Fruit fly (Drosophila melanogaster) whole organism, pupa: ENCODE results near the gene Rh4.

Source experiments
- CG12605 ChIP-seq: fragments of 200-800 bp; sonication (Bioruptor generic); IDR thresholded peaks from 2 replicates; pipeline ENCODE4 v1.3.6; 2022; ENCODE audit warnings: missing biosample characterization, missing genetic modification characterization
- CG17806 ChIP-seq: fragments of 200-800 bp; sonication (Bioruptor generic); optimal IDR thresholded peaks from 2 replicates; lab custom pipeline; 2018; ENCODE audit warnings: missing biosample characterization, mild to moderate bottlenecking, missing genetic modification characterization, moderate library complexity
- CG32121 ChIP-seq: fragments of 200-800 bp; sonication (Bioruptor generic); IDR thresholded peaks from 2 replicates; pipeline ENCODE4 v1.3.6; 2022; ENCODE audit warnings: missing biosample characterization, missing genetic modification characterization
- CG34367 ChIP-seq: fragments of 200-800 bp; sonication (Bioruptor generic); optimal IDR thresholded peaks from 2 replicates; lab custom pipeline; 2018; ENCODE audit warnings: missing biosample characterization, mild to moderate bottlenecking, missing genetic modification characterization
- CG8159 ChIP-seq: fragments of 200-800 bp; sonication (Bioruptor generic); optimal IDR thresholded peaks from 3 replicates; lab custom pipeline; 2018; ENCODE audit warnings: missing biosample characterization, mild to moderate bottlenecking, missing genetic modification characterization, moderate library complexity
- CG8301 ChIP-seq: fragments of 200-800 bp; sonication (Bioruptor generic); optimal IDR thresholded peaks from 2 replicates; lab custom pipeline; 2018; ENCODE audit warnings: missing biosample characterization, mild to moderate bottlenecking, missing genetic modification characterization
- CG9948 ChIP-seq: fragments of 200-800 bp; sonication (Bioruptor generic); optimal IDR thresholded peaks from 2 replicates; lab custom pipeline; 2018; ENCODE audit warnings: missing biosample characterization, mild to moderate bottlenecking, missing genetic modification characterization, moderate library complexity
- Pif1B ChIP-seq: fragments of 200-800 bp; sonication (Bioruptor generic); optimal IDR thresholded peaks from 3 replicates; lab custom pipeline; 2016; ENCODE audit warnings: missing biosample characterization, missing genetic modification characterization
- Snoo ChIP-seq: fragments of 200-800 bp; sonication (Bioruptor generic); optimal IDR thresholded peaks from 3 replicates; lab custom pipeline; 2017; ENCODE audit warnings: missing biosample characterization, mild to moderate bottlenecking, missing genetic modification characterization, inconsistent platforms

DNA sequence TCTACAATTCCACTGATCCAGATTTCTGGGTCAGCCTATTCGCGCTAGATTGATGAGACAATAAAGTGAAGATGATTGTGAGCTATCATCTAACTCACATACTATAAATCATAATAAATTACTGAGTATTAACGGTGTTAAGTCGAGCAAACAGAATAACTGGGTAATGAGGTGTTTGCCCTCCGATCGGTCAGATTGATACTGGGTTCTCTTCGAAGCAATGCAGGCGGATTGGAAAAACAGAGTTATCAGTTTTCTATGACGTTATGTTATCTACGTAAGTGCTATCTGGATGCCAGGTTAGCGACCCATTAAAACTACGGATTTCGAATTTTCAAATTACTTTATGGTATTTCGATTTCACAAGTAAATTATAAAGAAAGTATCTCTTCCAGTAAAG, 29.6 kb upstream of the Rh4 start:
- no peak for TF ChIP-seq CG32121 (GFP tag; lab: Robert Waterston, UW)
- no peak for TF ChIP-seq CG17806 (tag; lab: Kevin White, UChicago)
- no peak for TF ChIP-seq CG8159 (tag; lab: Kevin White, UChicago)
- no peak for TF ChIP-seq CG12605 (GFP tag; lab: Robert Waterston, UW)
- TF ChIP-seq Pif1B (GFP tag; lab: Kevin White, UChicago), result no peak
- TF ChIP-seq CG8301, result no peak
- no peak for TF ChIP-seq CG34367 (tag; lab: Kevin White, UChicago)
- TF ChIP-seq CG9948 (tag; lab: Kevin White, UChicago), result no peak
- no peak for TF ChIP-seq Snoo (tag; lab: Kevin White, UChicago)
